Worm (Caenorhabditis elegans) whole organism, late embryonic: ENCODE results near the gene T16G12.1.

Experiments used
- ceh-2 ChIP-seq: sonication (generic microtip); optimal IDR thresholded peaks from 2 replicates; lab custom pipeline; 2016; ENCODE audit warnings: missing genotype, missing genetic modification characterization, missing compliant biosample characterization
- hlh-30 ChIP-seq: sonication (generic microtip); optimal IDR thresholded peaks from 2 replicates; lab custom pipeline; 2017; ENCODE audit warnings: antibody characterized with exemption, missing genetic modification characterization, missing compliant biosample characterization; ENCODE audit not compliant: insufficient read depth
- nfya-1 ChIP-seq: sonication (generic microtip); optimal IDR thresholded peaks from 2 replicates; lab custom pipeline; 2017; ENCODE audit warnings: missing genetic modification characterization, mild to moderate bottlenecking, missing compliant biosample characterization, antibody characterized with exemption, moderate library complexity
- pag-3 ChIP-seq: sonication (generic microtip); optimal IDR thresholded peaks from 2 replicates; lab custom pipeline; 2016; ENCODE audit warnings: missing compliant biosample characterization, missing genetic modification characterization, borderline replicate concordance

DNA sequence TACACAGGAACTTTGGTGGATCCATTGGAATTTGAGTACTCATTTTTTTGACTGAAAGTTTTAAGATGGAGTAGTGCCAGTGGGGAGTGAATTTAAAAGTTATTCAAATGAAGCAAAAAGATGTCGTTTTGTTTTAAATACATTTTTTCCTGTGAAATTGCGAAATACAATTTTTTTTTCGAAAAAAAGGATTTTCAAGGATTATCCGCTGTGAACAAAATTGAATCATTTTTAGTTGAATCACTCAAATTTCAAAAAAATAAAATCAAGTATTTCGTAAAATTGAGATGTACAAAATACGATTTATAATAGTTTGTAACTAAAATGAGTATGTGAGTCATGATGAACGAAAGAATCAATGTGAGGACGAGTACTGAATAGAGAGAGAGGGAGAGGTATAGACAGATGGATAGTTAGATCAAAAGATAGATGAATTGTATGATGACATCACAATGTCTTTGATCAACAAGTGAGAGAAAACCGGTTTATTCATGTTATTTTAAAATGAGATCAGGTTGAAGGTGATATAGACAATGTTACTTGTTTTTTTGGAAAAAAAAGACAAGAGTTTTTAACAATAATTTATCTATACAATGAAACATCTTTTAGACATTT, 42.8 kb downstream of the T16G12.1 start, which contains the start of gene C05B5.8:
- no peak for TF ChIP-seq ceh-2 (tag; lab: Kevin White, UChicago)
- no peak for TF ChIP-seq nfya-1 (tag; lab: Kevin White, UChicago)
- no peak for TF ChIP-seq pag-3
- TF ChIP-seq hlh-30 (tag; lab: Kevin White, UChicago) = no peak
